Worm (Caenorhabditis elegans) whole organism, mixed stage, embryonic: ENCODE measurements around the gene F42A10.9.

ENCODE experiments used
- bed-3 ChIP-seq: fragments of 200-800 bp; sonication (Bioruptor generic); optimal IDR thresholded peaks from 3 replicates; lab custom pipeline; 2018; ENCODE audit warnings: mild to moderate bottlenecking, missing genetic modification characterization, moderate library complexity, missing compliant biosample characterization
- blmp-1 ChIP-seq: fragments of 150-350 bp; optimal IDR thresholded peaks from 2 replicates; lab custom pipeline; 2014; ENCODE audit warnings: missing biosample characterization, missing genetic modification characterization
- ceh-43 ChIP-seq: fragments of 200-800 bp; sonication (Bioruptor generic); optimal IDR thresholded peaks from 2 replicates; lab custom pipeline; 2018; ENCODE audit warnings: mild to moderate bottlenecking, missing genetic modification characterization, moderate library complexity, missing compliant biosample characterization
- ceh-83 ChIP-seq: fragments of 200-800 bp; sonication (Bioruptor generic); optimal IDR thresholded peaks from 2 replicates; lab custom pipeline; 2018; ENCODE audit warnings: mild to moderate bottlenecking, missing genetic modification characterization, missing compliant biosample characterization
- ces-1 ChIP-seq: fragments of 150-350 bp; optimal IDR thresholded peaks from 2 replicates; lab custom pipeline; 2014; ENCODE audit warnings: missing biosample characterization, missing genetic modification reagents, missing genetic modification characterization
- drap-1 ChIP-seq: fragments of 200-800 bp; sonication (Bioruptor generic); optimal IDR thresholded peaks from 3 replicates; lab custom pipeline; 2018; ENCODE audit warnings: mild to moderate bottlenecking, missing genetic modification characterization, missing compliant biosample characterization
- elt-1 ChIP-seq: sonication (generic microtip); optimal IDR thresholded peaks from 2 replicates; lab custom pipeline; 2017; ENCODE audit warnings: missing genetic modification characterization, mild to moderate bottlenecking, missing compliant biosample characterization, antibody characterized with exemption, moderate library complexity, borderline replicate concordance; ENCODE audit not compliant: insufficient read depth
- flh-1 ChIP-seq: fragments of 200-800 bp; sonication (Bioruptor generic); optimal IDR thresholded peaks from 2 replicates; lab custom pipeline; 2018; ENCODE audit warnings: mild to moderate bottlenecking, missing genetic modification characterization, moderate library complexity, missing compliant biosample characterization
- ham-2 ChIP-seq: fragments of 200-800 bp; sonication (Bioruptor generic); optimal IDR thresholded peaks from 2 replicates; lab custom pipeline; 2018; ENCODE audit warnings: mild to moderate bottlenecking, missing genetic modification characterization, missing compliant biosample characterization
- lin-13 ChIP-seq: fragments of 150-350 bp; optimal IDR thresholded peaks from 2 replicates; lab custom pipeline; 2014; ENCODE audit warnings: missing biosample characterization, missing genetic modification characterization
- lsy-2 ChIP-seq: fragments of 150-350 bp; optimal IDR thresholded peaks from 2 replicates; lab custom pipeline; 2014; ENCODE audit warnings: missing biosample characterization, missing genetic modification characterization
- mep-1 ChIP-seq: fragments of 150-350 bp; optimal IDR thresholded peaks from 2 replicates; lab custom pipeline; 2017; ENCODE audit warnings: missing biosample characterization, missing genetic modification reagents, missing genetic modification characterization, inconsistent platforms
- nhr-2 ChIP-seq: fragments of 150-350 bp; optimal IDR thresholded peaks from 2 replicates; lab custom pipeline; 2014; ENCODE audit warnings: missing biosample characterization, missing genetic modification characterization
- nhr-237 ChIP-seq: fragments of 150-350 bp; optimal IDR thresholded peaks from 2 replicates; lab custom pipeline; 2014; ENCODE audit warnings: missing biosample characterization, missing genetic modification characterization
- nhr-28 ChIP-seq: fragments of 150-350 bp; optimal IDR thresholded peaks from 2 replicates; lab custom pipeline; 2014; ENCODE audit warnings: missing biosample characterization, missing genetic modification characterization
- nhr-76 ChIP-seq: sonication (generic microtip); optimal IDR thresholded peaks from 2 replicates; lab custom pipeline; 2017; ENCODE audit warnings: missing biosample characterization, missing genetic modification characterization
- pha-4 ChIP-seq: fragments of 150-350 bp; optimal IDR thresholded peaks from 2 replicates; lab custom pipeline; 2018; ENCODE audit warnings: missing biosample characterization, missing genetic modification reagents, missing genetic modification characterization
- sem-2 ChIP-seq: fragments of 200-800 bp; sonication (Bioruptor generic); optimal IDR thresholded peaks from 2 replicates; lab custom pipeline; 2018; ENCODE audit warnings: mild to moderate bottlenecking, missing genetic modification characterization, missing compliant biosample characterization
- snpc-4 ChIP-seq: fragments of 150-350 bp; optimal IDR thresholded peaks from 2 replicates; lab custom pipeline; 2014; ENCODE audit warnings: missing biosample characterization, missing genetic modification characterization
- sptf-1 ChIP-seq: sonication (generic microtip); optimal IDR thresholded peaks from 2 replicates; lab custom pipeline; 2017; ENCODE audit warnings: mild to moderate bottlenecking, missing genetic modification characterization, moderate library complexity, missing compliant biosample characterization
- tbx-8 ChIP-seq: fragments of 200-800 bp; sonication (Bioruptor generic); optimal IDR thresholded peaks from 2 replicates; lab custom pipeline; 2018; ENCODE audit warnings: mild to moderate bottlenecking, missing genetic modification characterization, moderate library complexity, missing compliant biosample characterization
- unc-120 ChIP-seq: sonication (generic microtip); optimal IDR thresholded peaks from 2 replicates; lab custom pipeline; 2017; ENCODE audit warnings: missing genetic modification characterization, missing compliant biosample characterization; ENCODE audit not compliant: poor library complexity, severe bottlenecking
- unc-39 ChIP-seq: fragments of 150-350 bp; optimal IDR thresholded peaks from 2 replicates; lab custom pipeline; 2014; ENCODE audit warnings: missing biosample characterization, missing genetic modification characterization
- unc-62 ChIP-seq: fragments of 150-350 bp; optimal IDR thresholded peaks from 2 replicates; lab custom pipeline; 2014; ENCODE audit warnings: missing biosample characterization, missing genetic modification reagents, missing genetic modification characterization
- zip-8 ChIP-seq: fragments of 150-350 bp; optimal IDR thresholded peaks from 2 replicates; lab custom pipeline; 2014; ENCODE audit warnings: missing biosample characterization, missing genetic modification characterization
- ztf-11 ChIP-seq: fragments of 150-350 bp; optimal IDR thresholded peaks from 2 replicates; lab custom pipeline; 2014; ENCODE audit warnings: missing biosample characterization, missing genetic modification characterization

The F42A10.9 gene

DNA sequence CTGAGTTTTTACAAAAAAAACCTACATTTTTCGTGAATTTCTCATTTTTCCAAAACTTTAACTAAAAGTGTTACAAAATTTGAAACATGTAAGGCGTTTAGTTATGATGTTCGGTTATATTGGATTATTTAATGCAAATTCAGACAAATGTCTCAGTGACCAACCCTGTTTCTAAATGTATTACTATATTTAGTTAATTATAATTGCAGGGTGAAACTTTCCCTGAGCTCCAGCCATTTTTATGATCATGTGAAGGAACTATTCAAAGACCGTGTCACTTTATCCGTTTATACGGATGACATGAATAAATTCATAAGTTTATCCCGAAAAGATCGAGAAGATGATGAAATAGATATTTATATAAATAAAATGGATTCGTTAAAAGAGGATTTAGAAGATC lies 26.4 kb downstream of the F42A10.9 start, which contains the start of gene C23G10.5:
TSS of gene C23G10.5 (plus strand) at position 301 of the 400 bp plus-strand sequence.
- TF ChIP-seq pha-4 (tag; lab: Kevin White, UChicago) (no peak), elt-1 (tag; lab: Kevin White, UChicago) (peak; percentile 48)

DNA sequence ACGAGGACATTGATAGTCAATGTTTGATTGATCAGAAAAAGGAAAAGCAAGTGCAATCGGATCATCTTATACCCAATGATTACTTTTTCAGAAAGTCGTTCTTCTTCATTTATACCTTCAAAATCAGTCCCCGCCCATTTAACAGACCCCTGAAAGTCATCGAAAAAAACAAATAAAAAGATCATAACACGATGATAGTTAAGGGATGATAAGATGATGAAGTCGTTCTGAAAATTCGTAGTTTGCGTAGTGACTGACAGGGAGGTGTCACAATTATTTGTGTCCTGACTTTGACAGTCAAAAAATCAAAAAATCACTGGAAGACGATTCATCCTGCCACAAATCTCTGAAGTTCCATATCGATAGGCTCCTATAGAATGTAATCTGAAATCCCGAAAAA lies 30.1 kb downstream of the F42A10.9 start, which contains the start of gene ugt-66:
TSS of gene ugt-66 (minus strand) at position 101 of the 400 bp plus-strand sequence.
- TF ChIP-seq bed-3 (GFP tag; lab: Kevin White, UChicago) (no peak), flh-1 (GFP tag; lab: Kevin White, UChicago) (no peak), nhr-28 (no peak), sptf-1 (tag; lab: Kevin White, UChicago) (no peak), unc-39 (tag; lab: Kevin White, UChicago) (no peak), mep-1 (tag; lab: Kevin White, UChicago) (no peak), ceh-83 (GFP tag; lab: Kevin White, UChicago) (no peak), tbx-8 (GFP tag; lab: Kevin White, UChicago) (no peak), unc-62 (GFP tag; lab: Kevin White, UChicago) (no peak)

ce11 chrIII:6195718-6196117 lies 31.3 kb downstream of the F42A10.9 start:
- no peak for TF ChIP-seq flh-1 (GFP tag; lab: Kevin White, UChicago)
- no peak for TF ChIP-seq tbx-8 (GFP tag; lab: Kevin White, UChicago)

DNA sequence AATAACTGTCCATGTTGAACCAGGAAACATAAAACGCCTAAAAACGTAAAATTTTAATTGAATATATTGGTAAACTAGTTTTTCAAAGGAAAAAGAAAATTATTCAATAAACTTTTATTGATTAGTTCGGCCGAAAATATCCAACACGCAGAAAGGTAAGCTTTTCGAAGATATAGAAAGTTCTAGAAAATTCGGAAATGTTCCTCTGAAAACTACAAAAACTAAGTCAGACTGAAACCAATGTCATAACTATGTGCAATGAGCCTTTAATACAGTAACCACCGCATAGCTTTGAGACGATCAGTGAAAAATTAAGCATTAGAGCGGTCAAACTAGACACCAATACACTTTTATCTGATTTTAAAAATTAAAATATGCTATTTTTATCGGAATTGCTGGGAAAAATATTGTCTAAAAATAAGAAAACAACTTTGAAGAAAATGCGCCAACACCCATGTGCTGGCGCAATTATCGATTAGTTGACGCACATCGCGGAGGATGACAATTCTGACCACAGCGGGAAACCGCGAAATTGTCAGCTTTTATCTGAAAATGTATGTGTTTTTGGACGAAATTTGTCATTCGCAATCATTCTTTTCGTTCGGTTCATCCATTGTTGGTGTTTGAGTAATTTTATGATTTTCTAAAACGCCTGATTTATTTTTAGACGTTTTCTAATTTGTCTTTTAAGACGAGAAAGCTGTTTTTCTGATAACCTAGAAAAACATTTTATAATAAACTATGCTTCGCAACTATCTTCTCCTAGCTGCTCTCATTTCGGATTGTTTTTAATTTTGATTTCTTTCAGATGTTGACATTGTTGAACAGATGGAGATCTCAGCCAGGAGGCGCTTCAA lies 34.2 kb downstream of the F42A10.9 start, which contains the start of the genes C23G10.7 and rpn-2:
TSS of gene C23G10.7 (minus strand) at position 37 of the 857 bp plus-strand sequence.
TSS of gene rpn-2 (plus strand) at position 807 of the 857 bp plus-strand sequence.
- TF ChIP-seq unc-120 (tag; lab: Kevin White, UChicago) (peak; percentile 23), flh-1 (GFP tag; lab: Kevin White, UChicago) (no peak), zip-8 (no peak), snpc-4 (tag; lab: Kevin White, UChicago) (no peak), lsy-2 (peak; percentile 49), mep-1 (tag; lab: Kevin White, UChicago) (peak; percentile 34)

ce11 chrIII:6201325-6201724 lies 37.0 kb downstream of the F42A10.9 start:
- TF ChIP-seq nhr-76 (tag; lab: Kevin White, UChicago): no peak
- TF ChIP-seq sptf-1 (tag; lab: Kevin White, UChicago): no peak
- TF ChIP-seq snpc-4 (tag; lab: Kevin White, UChicago): no peak
- no peak for TF ChIP-seq lin-13 (tag; lab: Kevin White, UChicago)
- no peak for TF ChIP-seq tbx-8 (GFP tag; lab: Kevin White, UChicago)
- no peak for TF ChIP-seq ztf-11
- no peak for TF ChIP-seq nhr-2 (tag; lab: Kevin White, UChicago)
- no peak for TF ChIP-seq sem-2 (GFP tag; lab: Kevin White, UChicago)
- no peak for TF ChIP-seq nhr-237 (tag; lab: Kevin White, UChicago)
- TF ChIP-seq unc-62 (GFP tag; lab: Kevin White, UChicago): no peak
- no peak for TF ChIP-seq nhr-28
- no peak for TF ChIP-seq blmp-1 (tag; lab: Kevin White, UChicago)
- no peak for TF ChIP-seq zip-8
- TF ChIP-seq ceh-83 (GFP tag; lab: Kevin White, UChicago): no peak
- no peak for TF ChIP-seq flh-1 (GFP tag; lab: Kevin White, UChicago)
- TF ChIP-seq drap-1 (GFP tag; lab: Kevin White, UChicago): no peak
- TF ChIP-seq unc-39 (tag; lab: Kevin White, UChicago): no peak
- no peak for TF ChIP-seq mep-1 (tag; lab: Kevin White, UChicago)
- TF ChIP-seq pha-4 (tag; lab: Kevin White, UChicago): no peak

DNA sequence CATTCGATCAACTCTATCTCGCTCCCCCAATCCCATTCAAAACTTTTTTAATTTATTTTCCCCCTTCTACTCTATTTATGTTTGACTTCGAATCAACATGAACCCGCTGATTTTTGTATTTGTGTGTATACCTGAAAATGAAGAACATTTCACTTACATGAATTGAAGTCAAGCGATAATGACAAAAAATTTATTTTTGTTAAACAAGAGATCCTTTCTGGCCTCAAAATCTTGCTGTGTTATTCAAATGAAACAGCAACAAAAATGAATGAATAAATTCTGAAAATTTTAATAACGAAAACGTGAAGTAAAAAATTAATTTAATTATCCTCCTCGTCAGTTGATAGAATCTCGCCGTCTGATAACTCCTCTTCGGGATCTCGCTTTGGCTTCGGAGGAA lies 38.1 kb downstream of the F42A10.9 start:
- TF ChIP-seq unc-120 (tag; lab: Kevin White, UChicago) (no peak), elt-1 (tag; lab: Kevin White, UChicago) (no peak), ham-2 (GFP tag; lab: Kevin White, UChicago) (no peak), ceh-43 (GFP tag; lab: Kevin White, UChicago) (no peak), flh-1 (GFP tag; lab: Kevin White, UChicago) (no peak), ceh-83 (GFP tag; lab: Kevin White, UChicago) (no peak), zip-8 (no peak), unc-62 (GFP tag; lab: Kevin White, UChicago) (no peak), ces-1 (GFP tag; lab: Kevin White, UChicago) (no peak), bed-3 (GFP tag; lab: Kevin White, UChicago) (no peak), sem-2 (GFP tag; lab: Kevin White, UChicago) (no peak)
